Fruit fly (Drosophila melanogaster): Measurements from ENCODE around the gene PIG-H.

PIG-H gene

DNA sequence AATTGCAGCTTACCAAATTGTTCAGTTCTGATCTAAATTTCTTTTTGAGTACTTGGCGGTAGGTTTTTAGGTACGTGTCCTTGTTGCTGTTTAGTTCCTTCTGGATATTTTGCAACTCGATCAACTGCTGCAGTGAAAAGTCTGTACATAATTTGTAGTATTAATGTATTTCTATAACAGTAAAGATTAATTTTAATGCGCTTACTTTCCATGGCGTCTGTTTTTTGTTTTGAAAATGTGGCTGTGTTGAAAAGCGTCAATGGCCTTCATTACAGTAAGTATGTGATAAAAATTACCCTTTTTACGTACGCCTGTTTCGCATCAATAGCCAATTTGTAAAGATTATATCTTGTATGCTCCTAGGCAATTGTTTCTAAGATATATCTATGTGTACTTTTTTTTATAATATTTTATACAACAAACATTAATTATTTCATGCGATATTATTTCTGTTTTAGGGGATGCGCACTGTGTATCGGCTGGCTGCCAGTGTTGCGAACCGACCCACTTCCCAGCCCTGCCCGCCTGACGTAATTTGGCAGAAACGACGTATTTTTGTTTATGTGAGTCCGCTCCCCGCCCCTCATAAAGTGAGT, 1.5 kb downstream of the PIG-H start, which contains the start of the genes Kmn2 and CG2698 (continued):
- TF ChIP-seq PHDP (tag; optimal IDR thresholded peaks at IDR 0.05) (peak; percentile 94), org-1 (GFP tag; optimal IDR thresholded peaks at IDR 0.05) (peak; percentile 89), CG13894 (tag; optimal IDR thresholded peaks at IDR 0.05) (peak; percentile 89), CG6813 (GFP tag; optimal IDR thresholded peaks at IDR 0.05) (peak; percentile 86), CG5953 (GFP tag; IDR thresholded peaks at IDR 0.05) (peak; percentile 96), HLH54F (GFP tag; optimal IDR thresholded peaks at IDR 0.05) (peak; percentile 82), CG15073 (GFP tag; optimal IDR thresholded peaks at IDR 0.05) (peak; percentile 75), CG12236 (GFP tag; optimal IDR thresholded peaks at IDR 0.05) (peak; percentile 49), ham (GFP tag; IDR thresholded peaks at IDR 0.05) (peak; percentile 92), nmo (GFP tag; optimal IDR thresholded peaks at IDR 0.05) (peak; percentile 97), CG10274 (GFP tag; optimal IDR thresholded peaks at IDR 0.05) (peak; percentile 68), Hr78 (GFP tag; optimal IDR thresholded peaks at IDR 0.05) (peak in 1 of 2 experiments; percentile 67), ATbp (GFP tag; optimal IDR thresholded peaks at IDR 0.05) (peak; percentile 94), Dp (GFP tag; optimal IDR thresholded peaks at IDR 0.05) (peak; percentile 75), CG3847 (GFP tag; IDR thresholded peaks at IDR 0.05) (peak; percentile 99), CG16779 (GFP tag; IDR thresholded peaks at IDR 0.05) (peak; percentile 92), pita (GFP tag; optimal IDR thresholded peaks at IDR 0.05) (no peak), CG13424 (tag; optimal IDR thresholded peaks at IDR 0.05) (peak; percentile 95), CG31224 (GFP tag; IDR thresholded peaks at IDR 0.05) (peak; percentile 94), CG10654 (GFP tag; optimal IDR thresholded peaks at IDR 0.05) (peak; percentile 96), CkIIα-i1 (GFP tag; IDR thresholded peaks at IDR 0.05) (peak; percentile 86), Dbx (GFP tag; IDR thresholded peaks at IDR 0.05) (peak; percentile 98), psq (GFP tag; optimal IDR thresholded peaks at IDR 0.05) (peak; percentile 87), bigmax (GFP tag; optimal IDR thresholded peaks at IDR 0.05) (no peak), MESR4 (GFP tag; optimal IDR thresholded peaks at IDR 0.05) (no peak), Sox102F (GFP tag; optimal IDR thresholded peaks at IDR 0.05) (peak; percentile 94), CG5245 (GFP tag; optimal IDR thresholded peaks at IDR 0.05) (peak; percentile 92), vfl (GFP tag; optimal IDR thresholded peaks at IDR 0.05) (peak; percentile 90), seq (GFP tag; IDR thresholded peaks at IDR 0.05) (peak; percentile 97), zfh1 (GFP tag; IDR thresholded peaks at IDR 0.05) (peak; percentile 98), Atf3 (GFP tag; optimal IDR thresholded peaks at IDR 0.05) (peak; percentile 76), CG34422 (GFP tag; IDR thresholded peaks at IDR 0.05) (peak; percentile 98), CG8388 (GFP tag; optimal IDR thresholded peaks at IDR 0.05) (peak; percentile 94), CG15696 (tag; optimal IDR thresholded peaks at IDR 0.05) (peak; percentile 89), chif (GFP tag; optimal IDR thresholded peaks at IDR 0.05) (peak; percentile 75 to 91), CG1792 (GFP tag; optimal IDR thresholded peaks at IDR 0.05) (peak; percentile 71), mam (GFP tag; optimal IDR thresholded peaks at IDR 0.05) (peak; percentile 86), ind (GFP tag; optimal IDR thresholded peaks at IDR 0.05) (peak; percentile 97), tin (GFP tag; optimal IDR thresholded peaks at IDR 0.05) (peak; percentile 96), CG30403 (GFP tag; optimal IDR thresholded peaks at IDR 0.05) (peak; percentile 97), CG14014 (GFP tag; IDR thresholded peaks at IDR 0.05) (peak; percentile 97), CG14860 (GFP tag; IDR thresholded peaks at IDR 0.05; ENCODE audit: partially characterized antibody) (peak; percentile 25; the same call in 1 of the 3 replicates), shn (GFP tag; optimal IDR thresholded peaks at IDR 0.05) (peak; percentile 74), dmrt11E (tag; optimal IDR thresholded peaks at IDR 0.05) (peak; percentile 94), Camta (GFP tag; optimal IDR thresholded peaks at IDR 0.05) (peak; percentile 66), dysf (GFP tag; IDR thresholded peaks at IDR 0.05) (peak; percentile 99), caup (GFP tag; optimal IDR thresholded peaks at IDR 0.05; ENCODE audit: severe bottlenecking) (peak; percentile 96), Atf6 (GFP tag; IDR thresholded peaks at IDR 0.05) (peak; percentile 97), D19A (tag; optimal IDR thresholded peaks at IDR 0.05) (peak; percentile 90), ase (GFP tag; IDR thresholded peaks at IDR 0.05) (peak; percentile 97)

Measured in whole organism, embryonic.